Worm (Caenorhabditis elegans): Measurements from ENCODE around the gene T08D10.3.

ce11 chrX:11965663-11966304, 10.6 kb downstream of the T08D10.3 start, which contains the start of gene sams-1:
- TF ChIP-seq snpc-4 (tag; optimal IDR thresholded peaks at IDR 0.05) (no peak), pqm-1 (tag; optimal IDR thresholded peaks at IDR 0.05) (no peak), pag-3 (tag; optimal IDR thresholded peaks at IDR 0.05; ENCODE audit: borderline replicate concordance, insufficient read depth) (no peak), zag-1 (tag; optimal IDR thresholded peaks at IDR 0.05) (no peak), nhr-237 (tag; optimal IDR thresholded peaks at IDR 0.05) (no peak), nhr-28 (tag; optimal IDR thresholded peaks at IDR 0.05) (no peak), lin-39 (tag; optimal IDR thresholded peaks at IDR 0.05) (no peak)
